Fruit fly (Drosophila melanogaster) S2 (cell line): Measurements from ENCODE around the gene CG15306.
A peak's percentile ranks its signal among the peaks of the same experiment; 100 is the strongest.

Experiments used
- CG8478 ChIP-seq: fragments of >200 bp; optimal IDR thresholded peaks from 2 replicates; lab custom pipeline; 2018
- CTCF ChIP-seq, 2 experiments: fragments of >200 bp; optimal IDR thresholded peaks; 2 replicates each; lab custom pipeline; 2018

Gene CG15306

dm6 chrX:10331718-10332117 is at the start of gene CG15306:
CG15306 (minus strand) TSS chrX:10331818.
- TF ChIP-seq CG8478 = no peak
- TF ChIP-seq CTCF (optimal IDR thresholded peaks at IDR 0.05; lab: Kevin White, UChicago) = no peak

- TF ChIP-seq CG8478 (no peak), CTCF (optimal IDR thresholded peaks at IDR 0.05; lab: Kevin White, UChicago) (no peak)
Observed at dm6 chrX:10381252-10381651, 49.6 kb upstream of the CG15306 start, which contains the start of gene CG32681. CG32681 (minus strand) TSS chrX:10381352.

dm6 chrX:10375216-10375615 is 43.6 kb upstream of the CG15306 start, which contains the start of the genes CG32686 and CG2898:
CG32686 (minus strand) TSS chrX:10375316.
CG2898 (plus strand) TSS chrX:10375374.
- no peak for TF ChIP-seq CTCF (optimal IDR thresholded peaks at IDR 0.05; lab: Kevin White, UChicago)
- no peak for TF ChIP-seq CG8478

dm6 chrX:10370201-10371038 is 38.8 kb upstream of the CG15306 start:
- TF ChIP-seq CTCF (optimal IDR thresholded peaks at IDR 0.05; lab: Kevin White, UChicago) = no peak
- TF ChIP-seq CG8478 = no peak

- TF ChIP-seq CTCF (optimal IDR thresholded peaks at IDR 0.05; lab: Kevin White, UChicago) (no peak), CG8478 (no peak)
Observed at dm6 chrX:10369763-10370162, 38.1 kb upstream of the CG15306 start.

- TF ChIP-seq CTCF (optimal IDR thresholded peaks at IDR 0.05; lab: Kevin White, UChicago) = no peak
- TF ChIP-seq CG8478 = no peak
Observed at dm6 chrX:10369315-10369714, 37.7 kb upstream of the CG15306 start.

DNA sequence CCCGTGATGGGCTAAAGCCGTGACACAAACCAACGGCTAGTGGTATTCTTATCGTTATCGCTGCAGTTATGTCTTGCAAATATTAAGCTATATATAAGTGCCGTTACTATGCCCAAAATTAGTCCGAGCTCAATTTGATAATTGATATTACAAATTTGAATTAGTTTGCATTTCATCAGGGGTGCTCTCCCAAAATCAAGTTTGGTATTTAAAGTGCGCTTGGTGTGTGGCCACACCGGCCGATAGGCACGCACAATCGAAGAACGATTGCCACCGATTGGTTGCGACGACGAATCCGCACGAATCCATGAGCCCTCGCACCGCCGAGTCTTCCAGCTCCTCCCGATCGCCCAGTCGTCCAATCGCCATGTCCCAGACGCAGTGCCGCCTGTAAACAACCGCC is 36.2 kb upstream of the CG15306 start, which contains the start of gene CG17841:
Gene CG17841 (plus strand): TSS at position 252 of the 403 bp plus-strand sequence.
- TF ChIP-seq CG8478 (no peak), CTCF (optimal IDR thresholded peaks at IDR 0.05; lab: Kevin White, UChicago) (peak in 1 of 2 experiments; percentile 12)

DNA sequence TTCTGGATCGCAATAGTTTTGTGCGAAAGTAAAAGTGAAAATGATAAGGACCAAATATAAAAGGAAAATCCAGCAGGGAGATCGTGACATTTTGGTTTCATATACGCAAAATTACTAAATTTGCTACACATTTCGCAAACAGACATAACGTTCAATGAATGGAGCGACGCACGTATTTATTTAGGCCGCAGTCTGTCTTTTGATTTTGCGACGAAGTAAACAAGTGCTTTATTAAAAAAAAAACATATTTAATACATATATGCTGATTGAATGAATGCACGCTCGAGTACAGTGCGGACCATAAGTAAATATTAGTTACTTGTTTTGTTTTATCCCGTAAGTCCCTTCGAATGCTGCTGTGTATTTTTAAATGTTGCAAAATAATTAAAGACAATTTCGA is 35.8 kb upstream of the CG15306 start, which contains the start of gene CG32679:
Gene CG32679 (minus strand): TSS at position 101 of the 400 bp plus-strand sequence.
- no peak for TF ChIP-seq CTCF (optimal IDR thresholded peaks at IDR 0.05; lab: Kevin White, UChicago)

DNA sequence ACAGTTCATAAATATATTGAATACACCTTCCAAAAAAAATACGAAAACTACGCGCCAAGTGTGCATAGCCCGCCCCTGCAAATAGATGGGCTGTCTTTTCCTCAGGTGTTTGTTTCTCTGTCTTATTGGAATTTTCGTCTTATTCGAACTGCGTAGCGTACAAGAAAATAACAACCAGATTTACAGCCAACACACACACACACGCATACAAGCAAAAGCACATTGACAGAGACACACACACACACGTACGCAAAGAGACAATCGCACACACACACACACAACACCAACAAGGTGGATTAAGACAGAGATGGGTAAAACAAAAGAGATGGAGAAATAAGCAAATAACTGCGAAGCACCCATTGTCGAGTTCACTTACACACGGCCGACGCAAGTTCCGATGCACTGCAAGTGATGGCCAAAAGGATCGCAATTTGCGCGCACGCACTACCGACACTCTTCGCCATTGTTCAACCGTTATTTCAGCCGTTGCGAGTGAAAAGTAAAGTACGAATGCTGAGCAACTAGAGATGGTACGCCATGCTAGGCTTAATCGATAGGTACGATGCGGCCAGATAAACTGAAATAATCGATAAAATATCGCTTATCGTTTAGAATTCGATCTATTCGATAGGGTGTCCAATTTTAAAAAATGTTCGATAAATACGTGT is 34.3 kb upstream of the CG15306 start:
- TF ChIP-seq CTCF (optimal IDR thresholded peaks at IDR 0.05; lab: Kevin White, UChicago) (no peak), CG8478 (no peak)

dm6 chrX:10364556-10365227 is 33.1 kb upstream of the CG15306 start:
- TF ChIP-seq CTCF (optimal IDR thresholded peaks at IDR 0.05; lab: Kevin White, UChicago) (no peak), CG8478 (no peak)

- TF ChIP-seq CTCF (optimal IDR thresholded peaks at IDR 0.05; lab: Kevin White, UChicago) (no peak), CG8478 (no peak)
Observed at dm6 chrX:10362557-10363366, 31.1 kb upstream of the CG15306 start.

DNA sequence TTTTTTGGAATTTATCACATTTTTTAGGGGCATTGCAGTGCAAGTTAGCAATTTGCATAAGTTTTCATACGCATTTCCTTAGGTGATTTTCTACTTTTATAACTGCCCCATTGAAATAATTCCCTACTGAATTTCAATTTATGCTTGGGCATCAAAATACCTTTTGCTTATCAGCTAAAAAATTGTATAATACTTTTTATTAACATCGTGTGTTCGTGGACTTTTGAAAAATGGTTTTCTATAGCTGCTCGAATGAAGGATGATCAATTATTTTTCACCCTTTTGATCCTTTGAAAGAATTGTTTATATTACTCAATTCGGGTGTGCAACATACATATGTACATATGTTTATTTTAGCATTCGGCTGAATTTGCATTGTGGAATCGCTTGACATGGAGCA is 30.5 kb upstream of the CG15306 start:
- no peak for TF ChIP-seq CTCF (optimal IDR thresholded peaks at IDR 0.05; lab: Kevin White, UChicago)
- TF ChIP-seq CG8478 = no peak

- TF ChIP-seq CTCF (optimal IDR thresholded peaks at IDR 0.05; lab: Kevin White, UChicago) = no peak
- no peak for TF ChIP-seq CG8478
Observed at dm6 chrX:10347979-10348692, 16.5 kb upstream of the CG15306 start.

dm6 chrX:10340492-10340891 is 8.9 kb upstream of the CG15306 start:
- TF ChIP-seq CTCF (optimal IDR thresholded peaks at IDR 0.05; lab: Kevin White, UChicago) = no peak
- TF ChIP-seq CG8478 = no peak
